Worm (Caenorhabditis elegans) whole organism, L4 larva: ENCODE results near the gene R11.3.

Experiments
- attf-4 ChIP-seq: sonication (generic microtip); optimal IDR thresholded peaks from 3 replicates; lab custom pipeline; 2017; ENCODE audit warnings: missing biosample characterization, missing genetic modification characterization
- ces-1 ChIP-seq: fragments of 150-350 bp; sonication (generic microtip); optimal IDR thresholded peaks from 4 replicates; lab custom pipeline; 2014; ENCODE audit warnings: missing biosample characterization, missing genetic modification reagents, missing genetic modification characterization
- hlh-30 ChIP-seq: sonication (generic microtip); optimal IDR thresholded peaks from 2 replicates; lab custom pipeline; 2017; ENCODE audit warnings: antibody characterized with exemption, mild to moderate bottlenecking, missing genetic modification characterization, missing compliant biosample characterization; ENCODE audit not compliant: insufficient read depth
- lsy-2 ChIP-seq, 2 experiments: fragments of 150-350 bp in 1 of 2; sonication (generic microtip) in 1 of 2; optimal IDR thresholded peaks; 2 replicates each; lab custom pipeline; 2014 to 2017; ENCODE audit warnings: missing biosample characterization in 2 of 2, missing genetic modification characterization in 2 of 2
- madf-5 ChIP-seq, 2 experiments: fragments of 200-800 bp; sonication (Bioruptor generic); IDR thresholded peaks; 2 replicates each; pipeline ENCODE4 v1.3.6; 2022; ENCODE audit warnings: missing compliant biosample characterization in 2 of 2, missing genetic modification characterization in 2 of 2
- mdl-1 ChIP-seq, 2 experiments: fragments of 150-350 bp in 1 of 2; sonication (generic microtip) in 1 of 2; optimal IDR thresholded peaks; 2 replicates each; lab custom pipeline; 2014 to 2017; ENCODE audit warnings: missing biosample characterization in 2 of 2, missing genetic modification characterization in 2 of 2
- mep-1 ChIP-seq: fragments of 150-350 bp; sonication (generic microtip); optimal IDR thresholded peaks from 3 replicates; lab custom pipeline; 2014; ENCODE audit warnings: missing biosample characterization, missing genetic modification characterization
- nhr-111 ChIP-seq: fragments of 200-800 bp; sonication (Bioruptor generic); optimal IDR thresholded peaks from 2 replicates; lab custom pipeline; 2018; ENCODE audit warnings: mild to moderate bottlenecking, missing genetic modification characterization, missing compliant biosample characterization
- nhr-42 ChIP-seq: fragments of 200-800 bp; sonication (Bioruptor generic); IDR thresholded peaks from 2 replicates; pipeline ENCODE4 v1.3.6; 2022; ENCODE audit warnings: missing genetic modification characterization, missing compliant biosample characterization
- pha-4 ChIP-seq, 2 experiments: fragments of 150-350 bp in 1 of 2; fragments of 200-800 bp in 1 of 2; sonication (Bioruptor generic) in 1 of 2; IDR thresholded peaks in 1 of 2; optimal IDR thresholded peaks in 1 of 2; 2 replicates each; pipeline versions ENCODE4 v1.3.6 to Lab custom; 2014 to 2022; ENCODE audit warnings: missing genetic modification characterization in 2 of 2, missing genetic modification reagents in 2 of 2, missing biosample characterization in 1 of 2, missing compliant biosample characterization in 1 of 2
- pqm-1 ChIP-seq: sonication (generic microtip); optimal IDR thresholded peaks from 2 replicates; lab custom pipeline; 2017; ENCODE audit warnings: missing biosample characterization, missing genetic modification characterization
- snpc-4 ChIP-seq: fragments of 150-350 bp; optimal IDR thresholded peaks from 2 replicates; lab custom pipeline; 2014; ENCODE audit warnings: missing biosample characterization, missing genetic modification characterization
- spr-3 ChIP-seq: fragments of 200-800 bp; sonication (Bioruptor generic); optimal IDR thresholded peaks from 2 replicates; lab custom pipeline; 2018; ENCODE audit warnings: mild to moderate bottlenecking, missing genetic modification characterization, missing compliant biosample characterization
- ztf-11 ChIP-seq: fragments of 150-350 bp; optimal IDR thresholded peaks from 2 replicates; lab custom pipeline; 2014; ENCODE audit warnings: missing biosample characterization, missing genetic modification characterization

DNA sequence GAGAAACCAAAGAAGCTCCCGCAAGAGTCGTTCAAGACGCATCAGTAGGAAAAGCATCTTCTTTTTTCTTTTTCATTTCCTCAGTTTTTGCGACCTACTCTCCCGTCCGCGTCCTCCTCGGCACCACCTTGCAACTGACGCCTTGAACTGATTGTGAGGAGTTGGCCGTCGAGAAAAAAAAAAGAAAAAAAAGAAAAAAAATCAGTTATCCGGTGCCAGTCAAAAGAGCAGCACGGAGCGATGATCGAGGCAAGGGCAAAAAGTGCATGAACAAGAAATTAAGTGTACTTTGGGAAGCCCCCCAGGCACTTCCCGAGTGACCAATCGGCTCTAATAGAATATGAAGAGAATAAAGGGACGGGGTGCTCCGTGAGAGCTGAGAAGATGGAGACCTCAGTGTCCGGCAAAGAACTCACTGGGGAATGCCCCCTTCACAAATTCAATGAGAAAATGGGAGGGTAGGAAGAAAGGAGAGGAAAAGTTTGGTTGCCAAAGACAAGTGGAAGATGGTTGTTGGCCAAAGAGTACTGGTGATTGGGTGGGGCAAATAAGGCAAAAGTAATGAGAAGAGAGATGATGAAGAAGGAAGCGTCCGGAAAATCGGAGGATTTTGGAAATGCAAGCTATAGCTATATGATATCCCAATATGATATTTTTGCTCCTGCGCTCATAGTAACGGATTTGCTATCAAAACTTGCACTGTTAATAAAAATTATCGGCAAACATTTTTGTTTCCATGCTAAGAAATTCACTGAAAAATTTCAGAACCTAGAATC is 43.6 kb downstream of the R11.3 start:
- TF ChIP-seq hlh-30: peak; percentile 7
- no peak for TF ChIP-seq attf-4
- no peak for TF ChIP-seq ces-1 (GFP tag; lab: Kevin White, UChicago)
- TF ChIP-seq pqm-1 (tag; lab: Kevin White, UChicago): no peak
- no peak for TF ChIP-seq nhr-42 (GFP tag; lab: Robert Waterston, UW)
- no peak for TF ChIP-seq pha-4 (GFP tag; IDR thresholded peaks at IDR 0.05; lab: Robert Waterston, UW)
- no peak for TF ChIP-seq pha-4 (tag; optimal IDR thresholded peaks at IDR 0.05; lab: Kevin White, UChicago)
- TF ChIP-seq nhr-111 (GFP tag; lab: Kevin White, UChicago): no peak
- TF ChIP-seq madf-5 (GFP tag; IDR thresholded peaks at IDR 0.05; lab: Robert Waterston, UW): no peak
- TF ChIP-seq lsy-2 (tag; optimal IDR thresholded peaks at IDR 0.05; lab: Kevin White, UChicago): peak in 1 of 2 experiments; percentile 1
- TF ChIP-seq snpc-4 (tag; lab: Kevin White, UChicago): no peak
- TF ChIP-seq mep-1 (tag; lab: Kevin White, UChicago): no peak
- no peak for TF ChIP-seq ztf-11 (tag; lab: Kevin White, UChicago)
- TF ChIP-seq spr-3 (GFP tag; lab: Kevin White, UChicago): no peak
- TF ChIP-seq mdl-1 (tag; optimal IDR thresholded peaks at IDR 0.05; lab: Kevin White, UChicago): no peak
